Worm (Caenorhabditis elegans) whole organism, L3 larva: Measurements from ENCODE around the gene sri-70.

ENCODE experiments used
- elt-1 ChIP-seq: fragments of 150-350 bp; optimal IDR thresholded peaks from 2 replicates; lab custom pipeline; 2014; ENCODE audit warnings: missing biosample characterization, missing genetic modification characterization
- fkh-2 ChIP-seq: fragments of 150-350 bp; optimal IDR thresholded peaks from 2 replicates; lab custom pipeline; 2014; ENCODE audit warnings: missing biosample characterization, missing genetic modification reagents, missing genetic modification characterization

DNA sequence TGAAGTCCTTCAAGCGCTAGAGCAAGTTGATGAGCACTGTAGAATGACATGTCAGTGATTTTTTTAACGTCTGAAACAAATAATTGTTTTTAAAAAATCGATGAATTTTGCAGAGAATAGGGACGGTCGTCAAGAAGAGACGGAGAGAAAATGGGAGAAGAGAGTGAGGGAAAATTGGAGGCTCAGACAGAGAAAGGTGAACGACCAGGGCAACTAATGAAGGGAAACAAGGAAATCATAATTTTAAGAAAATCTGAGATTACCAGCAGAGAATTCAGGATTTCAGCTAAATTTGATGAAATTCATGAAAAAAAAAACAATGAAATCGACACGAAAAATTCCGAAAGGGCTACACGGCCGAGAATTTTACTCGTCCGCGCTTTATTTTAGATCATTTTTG, 12.2 kb downstream of the sri-70 start, which contains the start of gene F31E9.6:
- no peak for TF ChIP-seq fkh-2 (tag; lab: Kevin White, UChicago)
- TF ChIP-seq elt-1, result no peak
